Fruit fly (Drosophila melanogaster) whole organism, embryonic: Measurements from ENCODE around the gene Ttc26.

Experiments used
- Atf-2 ChIP-seq: fragments of 200-800 bp; sonication (Bioruptor generic); optimal IDR thresholded peaks from 2 replicates; lab custom pipeline; 2016; ENCODE audit warnings: missing biosample characterization, missing genetic modification characterization
- Bgb ChIP-seq: fragments of 200-800 bp; sonication (Bioruptor generic); IDR thresholded peaks from 2 replicates; pipeline ENCODE4 v1.3.6; 2022; ENCODE audit warnings: missing biosample characterization, missing genetic modification characterization; ENCODE audit not compliant: partially characterized antibody
- CG11398 ChIP-seq: fragments of 200-800 bp; sonication (Bioruptor generic); optimal IDR thresholded peaks from 2 replicates; lab custom pipeline; 2016; ENCODE audit warnings: missing biosample characterization, missing genetic modification characterization
- CG12659 ChIP-seq: fragments of 200-800 bp; sonication (Bioruptor generic); optimal IDR thresholded peaks from 3 replicates; lab custom pipeline; 2017; ENCODE audit warnings: mild to moderate bottlenecking, missing biosample characterization, missing genetic modification reagents, missing genetic modification characterization
- CG14710 ChIP-seq: fragments of 200-800 bp; sonication (Bioruptor generic); optimal IDR thresholded peaks from 3 replicates; lab custom pipeline; 2019; ENCODE audit warnings: missing biosample characterization, mild to moderate bottlenecking, missing genetic modification characterization, moderate library complexity
- CG14965 ChIP-seq: fragments of 200-800 bp; sonication (Bioruptor generic); optimal IDR thresholded peaks from 2 replicates; lab custom pipeline; 2016; ENCODE audit warnings: missing biosample characterization, missing genetic modification characterization, borderline replicate concordance
- CG2889 ChIP-seq: fragments of 200-800 bp; sonication (Bioruptor generic); IDR thresholded peaks from 3 replicates; pipeline ENCODE4 v1.3.6; 2022; ENCODE audit warnings: missing biosample characterization, missing genetic modification characterization
- CG31224 ChIP-seq: fragments of 200-800 bp; sonication (Bioruptor generic); IDR thresholded peaks from 2 replicates; pipeline ENCODE4 v1.3.6; 2022; ENCODE audit warnings: missing biosample characterization, missing genetic modification characterization
- CG32767 ChIP-seq: fragments of 200-800 bp; sonication (Bioruptor generic); IDR thresholded peaks from 2 replicates; pipeline ENCODE4 v1.3.6; 2022; ENCODE audit warnings: missing biosample characterization, missing genetic modification characterization
- CG42726 ChIP-seq: fragments of 200-800 bp; sonication (Bioruptor generic); IDR thresholded peaks from 2 replicates; pipeline ENCODE4 v1.3.6; 2022; ENCODE audit warnings: missing biosample characterization, missing genetic modification characterization; ENCODE audit not compliant: partially characterized antibody
- CG4730 ChIP-seq: fragments of 200-800 bp; sonication (Bioruptor generic); IDR thresholded peaks from 2 replicates; pipeline ENCODE4 v1.3.6; 2022; ENCODE audit warnings: missing biosample characterization, missing genetic modification characterization
- CG6254 ChIP-seq: fragments of 200-800 bp; sonication (Bioruptor generic); optimal IDR thresholded peaks from 3 replicates; lab custom pipeline; 2017; ENCODE audit warnings: mild to moderate bottlenecking, missing biosample characterization, missing genetic modification reagents, missing genetic modification characterization
- CG6765 ChIP-seq: fragments of 200-800 bp; sonication (Bioruptor generic); optimal IDR thresholded peaks from 3 replicates; lab custom pipeline; 2017; ENCODE audit warnings: missing biosample characterization, mild to moderate bottlenecking, missing genetic modification characterization
- CG7357 ChIP-seq: fragments of 200-800 bp; sonication (Bioruptor generic); IDR thresholded peaks from 3 replicates; pipeline ENCODE4 v1.3.6; 2022; ENCODE audit warnings: missing biosample characterization, missing genetic modification characterization
- CG9932 ChIP-seq: fragments of 200-800 bp; sonication (Bioruptor generic); IDR thresholded peaks from 2 replicates; pipeline ENCODE4 v1.3.6; 2022; ENCODE audit warnings: missing biosample characterization, missing genetic modification characterization
- CrebB ChIP-seq: fragments of 200-800 bp; sonication (Bioruptor generic); optimal IDR thresholded peaks from 3 replicates; lab custom pipeline; 2018; ENCODE audit warnings: missing biosample characterization, mild to moderate bottlenecking, missing genetic modification characterization
- Dek ChIP-seq: fragments of 200-800 bp; sonication (Bioruptor generic); optimal IDR thresholded peaks from 3 replicates; lab custom pipeline; 2019; ENCODE audit warnings: missing biosample characterization, mild to moderate bottlenecking, missing genetic modification characterization, moderate library complexity
- Dll ChIP-seq: fragments of 200-800 bp; sonication (Bioruptor generic); IDR thresholded peaks from 4 replicates; pipeline ENCODE4 v1.3.6; 2022; ENCODE audit warnings: missing biosample characterization, missing genetic modification characterization; ENCODE audit not compliant: partially characterized antibody
- Doc3 ChIP-seq: fragments of 200-800 bp; sonication (Bioruptor generic); IDR thresholded peaks from 3 replicates; pipeline ENCODE4 v1.3.6; 2022; ENCODE audit warnings: missing biosample characterization, missing genetic modification characterization; ENCODE audit not compliant: partially characterized antibody
- Dp ChIP-seq: fragments of 200-800 bp; sonication (Bioruptor generic); optimal IDR thresholded peaks from 2 replicates; lab custom pipeline; 2018; ENCODE audit warnings: missing biosample characterization, mild to moderate bottlenecking, missing genetic modification characterization, moderate library complexity
- E2f1 ChIP-seq: fragments of 200-800 bp; sonication (Bioruptor generic); IDR thresholded peaks from 2 replicates; pipeline ENCODE4 v1.3.6; 2022; ENCODE audit warnings: missing biosample characterization, missing genetic modification characterization
- HHEX ChIP-seq: fragments of 200-800 bp; sonication (Bioruptor generic); optimal IDR thresholded peaks from 3 replicates; lab custom pipeline; 2017; ENCODE audit warnings: missing biosample characterization, mild to moderate bottlenecking, missing genetic modification characterization, missing genetic modification reagents
- Hr39 ChIP-seq: fragments of >200 bp; optimal IDR thresholded peaks from 2 replicates; lab custom pipeline; 2017
- Lpt ChIP-seq: fragments of >200 bp; optimal IDR thresholded peaks from 2 replicates; lab custom pipeline; 2018; ENCODE audit warnings: missing biosample characterization, missing genetic modification characterization
- MBD-R2 ChIP-seq: fragments of 200-800 bp; sonication (Bioruptor generic); IDR thresholded peaks from 2 replicates; pipeline ENCODE4 v1.3.6; 2022; ENCODE audit warnings: missing biosample characterization, missing genetic modification characterization
- MESR4 ChIP-seq: fragments of 200-800 bp; sonication (Bioruptor generic); optimal IDR thresholded peaks from 2 replicates; lab custom pipeline; 2018; ENCODE audit warnings: missing biosample characterization, mild to moderate bottlenecking, missing genetic modification characterization, moderate library complexity
- MTF-1 ChIP-seq: fragments of 200-800 bp; sonication (Bioruptor generic); optimal IDR thresholded peaks from 2 replicates; lab custom pipeline; 2018; ENCODE audit warnings: missing biosample characterization, mild to moderate bottlenecking, missing genetic modification characterization, borderline replicate concordance
- Mad ChIP-seq: fragments of 200-800 bp; sonication (Bioruptor generic); optimal IDR thresholded peaks from 2 replicates; lab custom pipeline; 2016; ENCODE audit warnings: missing biosample characterization, missing genetic modification characterization
- Meics ChIP-seq: fragments of 200-800 bp; sonication (Bioruptor generic); optimal IDR thresholded peaks from 2 replicates; lab custom pipeline; 2017; ENCODE audit warnings: missing biosample characterization, mild to moderate bottlenecking, missing genetic modification characterization
- Oli ChIP-seq: fragments of 200-800 bp; sonication (Bioruptor generic); optimal IDR thresholded peaks from 2 replicates; lab custom pipeline; 2018; ENCODE audit warnings: missing biosample characterization, mild to moderate bottlenecking, missing genetic modification characterization, moderate library complexity
- Pdp1 ChIP-seq, 2 experiments: fragments of 200-800 bp; sonication (Bioruptor generic); optimal IDR thresholded peaks; 3 replicates each; lab custom pipeline; 2016; ENCODE audit warnings: missing biosample characterization in 2 of 2, missing genetic modification characterization in 2 of 2, mild to moderate bottlenecking in 1 of 2, moderate library complexity in 1 of 2
- Poxn ChIP-seq: fragments of 200-800 bp; sonication (Bioruptor generic); IDR thresholded peaks from 2 replicates; pipeline ENCODE4 v1.3.6; 2022; ENCODE audit warnings: missing biosample characterization, missing genetic modification characterization
- Sox100B ChIP-seq: fragments of 200-800 bp; sonication (Bioruptor generic); optimal IDR thresholded peaks from 3 replicates; lab custom pipeline; 2018; ENCODE audit warnings: missing biosample characterization, mild to moderate bottlenecking, missing genetic modification characterization
- chif ChIP-seq, 2 experiments: fragments of 200-800 bp; sonication (Bioruptor generic); optimal IDR thresholded peaks; 3 replicates each; lab custom pipeline; 2016; ENCODE audit warnings: missing biosample characterization in 2 of 2, missing genetic modification characterization in 2 of 2
- chm ChIP-seq: fragments of 200-800 bp; sonication (Bioruptor generic); IDR thresholded peaks from 2 replicates; pipeline ENCODE4 v1.3.6; 2022; ENCODE audit warnings: missing biosample characterization, missing genetic modification characterization
- fru ChIP-seq: fragments of >200 bp; optimal IDR thresholded peaks from 2 replicates; lab custom pipeline; 2017
- gce ChIP-seq: fragments of 200-800 bp; sonication (Bioruptor generic); IDR thresholded peaks from 3 replicates; pipeline ENCODE4 v1.3.6; 2022; ENCODE audit warnings: missing biosample characterization, missing genetic modification characterization
- grn ChIP-seq: fragments of 200-800 bp; sonication (Bioruptor generic); optimal IDR thresholded peaks from 3 replicates; lab custom pipeline; 2017; ENCODE audit warnings: missing biosample characterization, missing genetic modification characterization
- gsb ChIP-seq: fragments of 200-800 bp; sonication (Bioruptor generic); IDR thresholded peaks from 2 replicates; pipeline ENCODE4 v1.3.6; 2022; ENCODE audit warnings: missing biosample characterization, missing genetic modification characterization
- inv ChIP-seq: fragments of 200-800 bp; sonication (Bioruptor generic); IDR thresholded peaks from 2 replicates; pipeline ENCODE4 v1.3.6; 2022; ENCODE audit warnings: missing biosample characterization, missing genetic modification characterization; ENCODE audit not compliant: partially characterized antibody
- kay ChIP-seq: fragments of 200-800 bp; sonication (Bioruptor generic); optimal IDR thresholded peaks from 2 replicates; lab custom pipeline; 2016; ENCODE audit warnings: missing biosample characterization, missing genetic modification characterization
- lola ChIP-seq, 3 experiments: fragments of >200 bp in 2 of 3; fragments of 200-800 bp in 1 of 3; sonication (Bioruptor generic) in 1 of 3; optimal IDR thresholded peaks; 2 replicates each; lab custom pipeline; 2017 to 2019; ENCODE audit warnings: missing biosample characterization in 3 of 3, missing genetic modification characterization in 3 of 3, mild to moderate bottlenecking in 1 of 3, moderate library complexity in 1 of 3
- lov ChIP-seq, 2 experiments: fragments of 200-800 bp in 1 of 2; fragments of >200 bp in 1 of 2; sonication (Bioruptor generic) in 1 of 2; IDR thresholded peaks in 1 of 2; optimal IDR thresholded peaks in 1 of 2; 2 replicates in 1 of 2; 3 replicates in 1 of 2; pipeline versions ENCODE4 v1.3.6 to Lab custom; 2017 to 2022; ENCODE audit warnings: missing biosample characterization in 1 of 2, missing genetic modification characterization in 1 of 2
- p53 ChIP-seq: fragments of 200-800 bp; sonication (Bioruptor generic); optimal IDR thresholded peaks from 2 replicates; lab custom pipeline; 2016; ENCODE audit warnings: missing biosample characterization, missing genetic modification characterization
- pho ChIP-seq: fragments of 200-800 bp; sonication (Bioruptor generic); optimal IDR thresholded peaks from 2 replicates; lab custom pipeline; 2016; ENCODE audit warnings: missing biosample characterization, missing genetic modification characterization
- salm ChIP-seq: fragments of 200-800 bp; sonication (Bioruptor generic); optimal IDR thresholded peaks from 2 replicates; lab custom pipeline; 2018; ENCODE audit warnings: missing biosample characterization, mild to moderate bottlenecking, missing genetic modification characterization
- sc ChIP-seq, 3 experiments: fragments of >200 bp in 2 of 3; fragments of 200-800 bp in 1 of 3; sonication (Bioruptor generic) in 1 of 3; optimal IDR thresholded peaks; 2 replicates in 2 of 3; 3 replicates in 1 of 3; lab custom pipeline; 2017; ENCODE audit warnings: mild to moderate bottlenecking in 1 of 3, missing biosample characterization in 1 of 3, missing genetic modification characterization in 1 of 3, missing genetic modification reagents in 1 of 3
- tin ChIP-seq: fragments of 200-800 bp; sonication (Bioruptor generic); optimal IDR thresholded peaks from 3 replicates; lab custom pipeline; 2016; ENCODE audit warnings: missing biosample characterization, missing genetic modification characterization
- twi ChIP-seq: fragments of 200-800 bp; optimal IDR thresholded peaks from 2 replicates; lab custom pipeline; 2019; ENCODE audit warnings: missing biosample characterization, mild to moderate bottlenecking, missing genetic modification characterization, moderate library complexity
- zen ChIP-seq: fragments of 200-800 bp; sonication (Bioruptor generic); optimal IDR thresholded peaks from 3 replicates; lab custom pipeline; 2018; ENCODE audit warnings: missing biosample characterization, mild to moderate bottlenecking, missing genetic modification characterization, moderate library complexity

Gene Ttc26

dm6 chr3R:15792427-15792826, 18.2 kb downstream of the Ttc26 start, which contains the start of gene Acyp2 (continued):
- no peak for TF ChIP-seq Atf-2 (GFP tag; lab: Kevin White, UChicago)
- TF ChIP-seq gce = no peak
- TF ChIP-seq fru (lab: Kevin White, UChicago) = no peak
- no peak for TF ChIP-seq Sox100B (GFP tag; lab: Kevin White, UChicago)
- no peak for TF ChIP-seq E2f1 (GFP tag; lab: Robert Waterston, UW)
- TF ChIP-seq tin (GFP tag; lab: Kevin White, UChicago) = peak; percentile 36
- no peak for TF ChIP-seq CG14965 (GFP tag; lab: Kevin White, UChicago)
- no peak for TF ChIP-seq CG32767 (GFP tag; lab: Robert Waterston, UW)
- no peak for TF ChIP-seq CrebB (tag; lab: Kevin White, UChicago)
- no peak for TF ChIP-seq MTF-1 (GFP tag; lab: Kevin White, UChicago)
- peak; percentile 70 for TF ChIP-seq CG9932 (GFP tag; lab: Robert Waterston, UW)
- TF ChIP-seq CG14710 (tag; lab: Kevin White, UChicago) = peak; percentile 47
- peak; percentile 31; the same call in 1 of the 2 replicates for TF ChIP-seq inv (GFP tag; lab: Robert Waterston, UW)
- TF ChIP-seq CG12659 = peak; percentile 77
- no peak for TF ChIP-seq grn (GFP tag; lab: Kevin White, UChicago)
- no peak for TF ChIP-seq lola (GFP tag; optimal IDR thresholded peaks at IDR 0.05; lab: Kevin White, UChicago)
- peak; percentile 56 for TF ChIP-seq Mad (GFP tag; lab: Kevin White, UChicago)
- peak in 1 of 2 experiments; percentile 48 for TF ChIP-seq Pdp1 (GFP tag; optimal IDR thresholded peaks at IDR 0.05; lab: Kevin White, UChicago)
- no peak for TF ChIP-seq zen (tag; lab: Kevin White, UChicago)
- peak in 1 of 2 experiments; percentile 3 for TF ChIP-seq chif (GFP tag; optimal IDR thresholded peaks at IDR 0.05; lab: Kevin White, UChicago)
- no peak for TF ChIP-seq lov (optimal IDR thresholded peaks at IDR 0.05; lab: Kevin White, UChicago)
- no peak for TF ChIP-seq lov (GFP tag; IDR thresholded peaks at IDR 0.05; lab: Robert Waterston, UW)
- peak; percentile 46 for TF ChIP-seq Dll (GFP tag; lab: Robert Waterston, UW)
- no peak for TF ChIP-seq CG2889
- TF ChIP-seq gsb = no peak
- TF ChIP-seq Dp (GFP tag; lab: Kevin White, UChicago) = peak; percentile 53
- no peak for TF ChIP-seq Dek (tag; lab: Kevin White, UChicago)
- no peak for TF ChIP-seq CG11398 (GFP tag; lab: Kevin White, UChicago)
- TF ChIP-seq sc (optimal IDR thresholded peaks at IDR 0.05; lab: Kevin White, UChicago) = no peak
- no peak for TF ChIP-seq sc (GFP tag; optimal IDR thresholded peaks at IDR 0.05; lab: Kevin White, UChicago)
- no peak for TF ChIP-seq CG4730 (GFP tag; lab: Robert Waterston, UW)
- TF ChIP-seq CG6765 (GFP tag; lab: Kevin White, UChicago) = no peak
- TF ChIP-seq salm = no peak
- no peak for TF ChIP-seq HHEX
- TF ChIP-seq p53 (GFP tag; lab: Kevin White, UChicago) = no peak
- TF ChIP-seq MBD-R2 (GFP tag; lab: Robert Waterston, UW) = peak; percentile 88
- TF ChIP-seq MESR4 (GFP tag; lab: Kevin White, UChicago) = peak; percentile 51
- no peak for TF ChIP-seq Oli (tag; lab: Kevin White, UChicago)
- TF ChIP-seq Doc3 (GFP tag; lab: Robert Waterston, UW) = peak; percentile 56; the same call in 2 of the 3 replicates
- no peak for TF ChIP-seq Meics (GFP tag; lab: Kevin White, UChicago)
- no peak for TF ChIP-seq chm (GFP tag; lab: Robert Waterston, UW)
- TF ChIP-seq pho (GFP tag; lab: Kevin White, UChicago) = no peak
- no peak for TF ChIP-seq Poxn (GFP tag; lab: Robert Waterston, UW)
- no peak for TF ChIP-seq CG31224 (GFP tag; lab: Robert Waterston, UW)
- TF ChIP-seq twi (tag; lab: Kevin White, UChicago) = no peak
- TF ChIP-seq CG42726 (GFP tag; lab: Robert Waterston, UW) = peak; percentile 42; the same call in 1 of the 2 replicates
- no peak for TF ChIP-seq CG7357
- TF ChIP-seq Hr39 = no peak
- TF ChIP-seq Lpt = no peak
- TF ChIP-seq CG6254 (GFP tag; lab: Kevin White, UChicago) = no peak
- TF ChIP-seq kay (GFP tag; lab: Kevin White, UChicago) = peak; percentile 12
- peak; percentile 67 for TF ChIP-seq Bgb (GFP tag; lab: Robert Waterston, UW)
